Worm (Caenorhabditis elegans) whole organism, L2 larva: ENCODE results near the gene F56H9.6.

Experiments used
- F13H6.1 ChIP-seq: sonication (generic microtip); optimal IDR thresholded peaks from 2 replicates; lab custom pipeline; 2016; ENCODE audit warnings: missing genetic modification characterization, missing compliant biosample characterization
- ZK546.5 ChIP-seq: sonication (generic microtip); optimal IDR thresholded peaks from 2 replicates; lab custom pipeline; 2017; ENCODE audit warnings: missing biosample characterization, missing genetic modification characterization
- alr-1 ChIP-seq: fragments of 150-350 bp; optimal IDR thresholded peaks from 2 replicates; lab custom pipeline; 2014; ENCODE audit warnings: missing biosample characterization, missing genetic modification characterization
- aly-2 ChIP-seq: fragments of 150-350 bp; optimal IDR thresholded peaks from 2 replicates; lab custom pipeline; 2014; ENCODE audit warnings: missing biosample characterization, missing genetic modification characterization
- ama-1 ChIP-seq: fragments of 150-350 bp; optimal IDR thresholded peaks from 2 replicates; lab custom pipeline; 2018; ENCODE audit warnings: inconsistent platforms
- ceh-16 ChIP-seq: fragments of 150-350 bp; optimal IDR thresholded peaks from 2 replicates; lab custom pipeline; 2014; ENCODE audit warnings: missing biosample characterization, missing genetic modification characterization
- ceh-82 ChIP-seq: fragments of 150-350 bp; optimal IDR thresholded peaks from 2 replicates; lab custom pipeline; 2014; ENCODE audit warnings: missing biosample characterization, missing genetic modification characterization
- dmd-4 ChIP-seq: sonication (generic microtip); optimal IDR thresholded peaks from 2 replicates; lab custom pipeline; 2017; ENCODE audit warnings: missing biosample characterization, missing genetic modification characterization
- elt-1 ChIP-seq: fragments of 150-350 bp; optimal IDR thresholded peaks from 2 replicates; lab custom pipeline; 2014; ENCODE audit warnings: missing biosample characterization, missing genetic modification characterization
- fos-1 ChIP-seq: fragments of 150-350 bp; optimal IDR thresholded peaks from 2 replicates; lab custom pipeline; 2014; ENCODE audit warnings: missing biosample characterization, missing genetic modification characterization
- gmeb-1 ChIP-seq: fragments of 150-350 bp; optimal IDR thresholded peaks from 2 replicates; lab custom pipeline; 2014; ENCODE audit warnings: missing biosample characterization, missing genetic modification characterization
- lin-13 ChIP-seq: fragments of 150-350 bp; optimal IDR thresholded peaks from 2 replicates; lab custom pipeline; 2014; ENCODE audit warnings: missing biosample characterization, missing genetic modification reagents, missing genetic modification characterization
- lin-39 ChIP-seq: fragments of 150-350 bp; optimal IDR thresholded peaks from 2 replicates; lab custom pipeline; 2014; ENCODE audit warnings: missing biosample characterization, missing genetic modification reagents, missing genetic modification characterization
- lsy-2 ChIP-seq, 2 experiments: fragments of 150-350 bp in 1 of 2; sonication (generic microtip) in 1 of 2; optimal IDR thresholded peaks; 2 replicates each; lab custom pipeline; 2014 to 2017; ENCODE audit warnings: missing biosample characterization in 2 of 2, missing genetic modification characterization in 2 of 2
- mab-5 ChIP-seq: fragments of 150-350 bp; optimal IDR thresholded peaks from 2 replicates; lab custom pipeline; 2014; ENCODE audit warnings: missing biosample characterization, missing genetic modification characterization
- mbf-1 ChIP-seq: sonication (generic microtip); optimal IDR thresholded peaks from 2 replicates; lab custom pipeline; 2017; ENCODE audit warnings: missing biosample characterization, missing genetic modification characterization
- mdl-1 ChIP-seq, 2 experiments: fragments of 150-350 bp in 1 of 2; sonication (generic microtip) in 1 of 2; optimal IDR thresholded peaks; 2 replicates each; lab custom pipeline; 2017; ENCODE audit warnings: missing biosample characterization in 2 of 2, missing genetic modification characterization in 2 of 2
- nhr-10 ChIP-seq: sonication (generic microtip); optimal IDR thresholded peaks from 2 replicates; lab custom pipeline; 2017; ENCODE audit warnings: missing biosample characterization, missing genetic modification characterization
- nhr-12 ChIP-seq: fragments of 150-350 bp; optimal IDR thresholded peaks from 2 replicates; lab custom pipeline; 2014; ENCODE audit warnings: missing biosample characterization, missing genetic modification characterization
- nhr-129 ChIP-seq: fragments of 150-350 bp; optimal IDR thresholded peaks from 2 replicates; lab custom pipeline; 2014; ENCODE audit warnings: missing biosample characterization, missing genetic modification characterization
- nhr-21 ChIP-seq: fragments of 150-350 bp; optimal IDR thresholded peaks from 2 replicates; lab custom pipeline; 2014; ENCODE audit warnings: missing biosample characterization, missing genetic modification characterization
- nhr-237 ChIP-seq: fragments of 150-350 bp; optimal IDR thresholded peaks from 2 replicates; lab custom pipeline; 2014; ENCODE audit warnings: missing biosample characterization, missing genetic modification characterization
- nhr-6 ChIP-seq: fragments of 150-350 bp; optimal IDR thresholded peaks from 2 replicates; lab custom pipeline; 2014; ENCODE audit warnings: missing biosample characterization, missing genetic modification characterization
- sem-4 ChIP-seq: fragments of 150-350 bp; optimal IDR thresholded peaks from 2 replicates; lab custom pipeline; 2014; ENCODE audit warnings: missing biosample characterization, missing genetic modification reagents, missing genetic modification characterization
- skn-1 ChIP-seq: sonication (generic microtip); optimal IDR thresholded peaks from 2 replicates; lab custom pipeline; 2017; ENCODE audit warnings: missing biosample characterization, missing genetic modification characterization
- sma-3 ChIP-seq: sonication (generic microtip); optimal IDR thresholded peaks from 2 replicates; lab custom pipeline; 2016; ENCODE audit warnings: missing genetic modification reagents, missing genetic modification characterization, missing compliant biosample characterization
- sma-9 ChIP-seq, 2 experiments: fragments of 150-350 bp in 1 of 2; sonication (generic microtip) in 1 of 2; optimal IDR thresholded peaks; 2 replicates each; lab custom pipeline; 2014 to 2016; ENCODE audit warnings: missing genetic modification characterization in 2 of 2, mild to moderate bottlenecking in 1 of 2, missing biosample characterization in 1 of 2, missing compliant biosample characterization in 1 of 2, missing genetic modification reagents in 1 of 2, moderate library complexity in 1 of 2
- snpc-4 ChIP-seq: fragments of 150-350 bp; optimal IDR thresholded peaks from 2 replicates; lab custom pipeline; 2014; ENCODE audit warnings: missing biosample characterization, missing genetic modification characterization
- unc-39 ChIP-seq: fragments of 150-350 bp; optimal IDR thresholded peaks from 2 replicates; lab custom pipeline; 2014; ENCODE audit warnings: missing biosample characterization, missing genetic modification characterization
- unc-55 ChIP-seq: fragments of 150-350 bp; sonication (generic microtip); optimal IDR thresholded peaks from 3 replicates; lab custom pipeline; 2014; ENCODE audit warnings: missing biosample characterization, missing genetic modification reagents, missing genetic modification characterization
- ztf-11 ChIP-seq: sonication (generic microtip); optimal IDR thresholded peaks from 2 replicates; lab custom pipeline; 2017; ENCODE audit warnings: missing biosample characterization, missing genetic modification characterization
- ztf-4 ChIP-seq: fragments of 150-350 bp; optimal IDR thresholded peaks from 2 replicates; lab custom pipeline; 2014; ENCODE audit warnings: missing biosample characterization, missing genetic modification characterization

F56H9.6 gene

DNA sequence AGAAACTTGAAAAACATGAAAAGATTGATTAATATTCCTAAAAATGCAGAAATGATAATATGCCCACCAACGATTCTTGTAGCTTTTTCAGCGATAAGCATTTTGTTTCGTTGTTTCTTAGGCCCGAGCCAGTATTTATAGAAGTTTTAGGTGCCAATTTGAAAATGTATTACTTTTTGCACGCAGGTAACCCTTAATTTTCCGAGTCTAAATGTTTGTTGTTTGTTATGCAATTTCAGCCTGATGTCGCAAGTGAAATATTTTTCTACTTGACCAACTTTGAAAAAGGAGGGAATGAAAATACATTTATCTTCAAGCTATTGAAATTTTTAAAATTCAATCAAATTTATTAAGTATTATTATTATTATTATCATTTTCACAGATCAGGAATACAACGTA is 2.4 kb upstream of the F56H9.6 start, which contains the start of gene srx-113:
srx-113 (minus strand) TSS at position 101 of the 400 bp plus-strand sequence.
- TF ChIP-seq lin-13 (no peak), ceh-82 (tag; lab: Kevin White, UChicago) (no peak), ztf-11 (tag; lab: Kevin White, UChicago) (no peak), F13H6.1 (tag; lab: Kevin White, UChicago) (no peak), alr-1 (tag; lab: Kevin White, UChicago) (no peak), nhr-21 (tag; lab: Kevin White, UChicago) (no peak), sma-3 (GFP tag; lab: Kevin White, UChicago) (no peak), nhr-12 (tag; lab: Kevin White, UChicago) (no peak), nhr-6 (no peak), elt-1 (tag; lab: Kevin White, UChicago) (no peak), nhr-129 (tag; lab: Kevin White, UChicago) (no peak)

DNA sequence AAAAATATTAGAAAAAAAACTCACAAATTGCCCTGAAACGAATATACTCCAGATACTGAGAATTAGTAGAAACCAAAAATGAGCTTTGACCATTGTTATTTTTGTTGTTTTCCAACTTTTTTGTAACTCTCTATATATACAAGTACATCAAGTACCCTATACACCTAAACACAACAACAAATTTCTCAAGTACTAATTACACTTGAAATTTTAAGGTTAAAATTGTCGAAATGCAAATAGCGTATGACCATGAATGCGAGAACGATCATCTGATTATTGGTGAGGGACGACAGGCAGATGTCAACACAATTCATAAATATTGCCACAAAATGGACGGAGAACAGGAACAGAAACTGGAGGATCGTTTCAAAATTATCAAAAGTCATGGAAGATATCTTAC is 5.3 kb downstream of the F56H9.6 start, which contains the start of gene F56H9.9:
F56H9.9 (minus strand) TSS at position 101 of the 400 bp plus-strand sequence.
- TF ChIP-seq elt-1 (tag; lab: Kevin White, UChicago) (no peak), gmeb-1 (tag; lab: Kevin White, UChicago) (no peak), F13H6.1 (tag; lab: Kevin White, UChicago) (no peak), ama-1 (lab: Kevin White, UChicago) (no peak), nhr-10 (tag; lab: Kevin White, UChicago) (no peak), unc-39 (tag; lab: Kevin White, UChicago) (no peak), lin-13 (no peak), skn-1 (tag; lab: Kevin White, UChicago) (no peak), alr-1 (tag; lab: Kevin White, UChicago) (no peak), nhr-237 (tag; lab: Kevin White, UChicago) (no peak), ZK546.5 (tag; lab: Kevin White, UChicago) (no peak)

DNA sequence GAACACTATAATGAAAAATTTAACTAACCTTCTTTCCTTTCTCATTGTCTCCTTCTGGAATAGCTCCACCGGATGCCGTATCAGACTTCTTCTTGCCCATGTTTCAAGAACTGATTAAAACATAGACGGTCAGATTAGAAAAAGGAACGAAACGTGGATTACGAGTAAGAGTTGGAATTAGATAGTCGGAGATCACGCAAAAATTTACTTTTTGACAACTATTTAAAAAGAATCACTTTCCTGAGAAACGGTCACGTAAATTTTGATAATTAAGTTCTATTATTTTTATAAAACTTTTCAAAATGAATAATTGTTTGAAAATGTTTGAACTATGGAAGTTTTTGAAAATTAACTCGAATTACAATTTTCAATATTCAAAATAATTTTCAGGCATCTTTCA is 17.5 kb downstream of the F56H9.6 start, which contains the start of gene cyc-2.2:
cyc-2.2 (minus strand) TSS at position 101 of the 400 bp plus-strand sequence.
- TF ChIP-seq lsy-2 (tag; optimal IDR thresholded peaks at IDR 0.05; lab: Kevin White, UChicago) (no peak), unc-39 (tag; lab: Kevin White, UChicago) (no peak), mab-5 (tag; lab: Kevin White, UChicago) (no peak), ceh-82 (tag; lab: Kevin White, UChicago) (no peak), ztf-4 (tag; lab: Kevin White, UChicago) (no peak), snpc-4 (tag; lab: Kevin White, UChicago) (no peak), nhr-6 (no peak), lin-39 (tag; lab: Kevin White, UChicago) (no peak), nhr-10 (tag; lab: Kevin White, UChicago) (no peak), dmd-4 (tag; lab: Kevin White, UChicago) (no peak), mdl-1 (tag; optimal IDR thresholded peaks at IDR 0.05; lab: Kevin White, UChicago) (no peak), elt-1 (tag; lab: Kevin White, UChicago) (no peak)

DNA sequence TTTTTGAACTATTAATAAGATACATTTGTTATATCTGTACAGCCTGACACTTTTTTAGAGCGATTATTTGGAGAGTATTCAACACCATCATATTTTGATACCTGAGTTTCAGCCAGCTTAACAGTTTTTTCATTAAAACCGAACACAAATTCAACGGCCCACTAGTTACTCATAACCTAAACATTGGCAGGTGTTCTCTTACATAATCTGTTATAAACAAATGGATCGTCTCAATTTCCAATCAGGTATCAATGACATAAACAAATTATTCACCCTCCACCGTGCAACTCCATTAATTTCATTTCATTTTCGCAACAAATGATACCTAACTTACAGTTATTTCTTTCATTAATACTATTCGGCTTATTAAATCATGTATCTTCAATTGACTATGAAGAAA is 18.6 kb downstream of the F56H9.6 start, which contains the start of gene cubn-1:
cubn-1 (plus strand) TSS at position 301 of the 400 bp plus-strand sequence.
- TF ChIP-seq ama-1 (lab: Kevin White, UChicago) (no peak), gmeb-1 (tag; lab: Kevin White, UChicago) (no peak), unc-55 (no peak)

DNA sequence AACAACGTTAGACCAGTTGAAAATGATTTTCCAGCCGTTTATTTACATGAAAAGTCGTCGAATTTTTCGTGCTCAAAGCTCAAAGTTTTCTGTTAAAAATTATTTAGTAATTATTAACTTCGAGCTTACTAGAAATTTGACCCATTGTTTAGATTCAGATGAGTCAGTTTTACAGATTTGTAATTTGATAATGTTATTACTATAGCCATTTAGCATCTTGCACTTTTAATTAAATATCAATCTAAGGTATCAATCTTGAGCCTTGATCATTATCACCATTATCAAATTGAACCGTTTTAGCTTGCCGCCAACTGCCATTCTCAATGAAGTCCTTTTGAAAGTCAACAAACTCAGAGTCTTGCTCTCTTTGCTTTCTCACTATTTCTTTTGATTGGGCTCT is 20.1 kb downstream of the F56H9.6 start, which contains the start of gene ZC116.1:
ZC116.1 (plus strand) TSS at position 301 of the 400 bp plus-strand sequence.
- TF ChIP-seq elt-1 (tag; lab: Kevin White, UChicago) (no peak), nhr-6 (no peak), nhr-10 (tag; lab: Kevin White, UChicago) (no peak), ceh-16 (tag; lab: Kevin White, UChicago) (no peak), ztf-4 (tag; lab: Kevin White, UChicago) (no peak), mbf-1 (tag; lab: Kevin White, UChicago) (no peak), lin-13 (no peak), unc-55 (no peak), sma-3 (GFP tag; lab: Kevin White, UChicago) (no peak), fos-1 (tag; lab: Kevin White, UChicago) (no peak), lin-39 (tag; lab: Kevin White, UChicago) (no peak), gmeb-1 (tag; lab: Kevin White, UChicago) (no peak), sma-9 (GFP tag; optimal IDR thresholded peaks at IDR 0.05; lab: Kevin White, UChicago) (no peak), sma-9 (tag; optimal IDR thresholded peaks at IDR 0.05; lab: Kevin White, UChicago) (no peak), ZK546.5 (tag; lab: Kevin White, UChicago) (no peak), sem-4 (no peak), nhr-21 (tag; lab: Kevin White, UChicago) (no peak), aly-2 (tag; lab: Kevin White, UChicago) (no peak), ceh-82 (tag; lab: Kevin White, UChicago) (no peak)
